Worm (Caenorhabditis elegans) whole organism, early embryonic: ENCODE results near the gene cpsf-2.

Experiments used
- F13C5.2 ChIP-seq: sonication (generic microtip); optimal IDR thresholded peaks from 2 replicates; lab custom pipeline; 2017; ENCODE audit warnings: mild to moderate bottlenecking, missing genetic modification characterization, inconsistent platforms, missing compliant biosample characterization
- ama-1 ChIP-seq: fragments of 150-350 bp; optimal IDR thresholded peaks from 2 replicates; lab custom pipeline; 2014
- hmbx-1 ChIP-seq: sonication (generic microtip); optimal IDR thresholded peaks from 2 replicates; lab custom pipeline; 2016; ENCODE audit warnings: mild to moderate bottlenecking, missing genetic modification characterization, missing compliant biosample characterization
- hnd-1 ChIP-seq: sonication (generic microtip); optimal IDR thresholded peaks from 2 replicates; lab custom pipeline; 2016; ENCODE audit warnings: missing genetic modification characterization, missing compliant biosample characterization
- scrt-1 ChIP-seq: fragments of 200-800 bp; sonication (Bioruptor generic); IDR thresholded peaks from 2 replicates; pipeline ENCODE4 v1.3.6; 2022; ENCODE audit warnings: missing genetic modification characterization, missing compliant biosample characterization

ce11 chrV:7140368-7140767, 38.6 kb upstream of the cpsf-2 start:
- TF ChIP-seq F13C5.2 (tag; lab: Kevin White, UChicago), result no peak
- no peak for TF ChIP-seq scrt-1 (GFP tag; lab: Robert Waterston, UW)
- no peak for TF ChIP-seq ama-1
- no peak for TF ChIP-seq hnd-1 (tag; lab: Kevin White, UChicago)
- TF ChIP-seq hmbx-1, result no peak
